Worm (Caenorhabditis elegans): ENCODE data around the gene nhr-153.

- TF ChIP-seq lsy-2 (tag; optimal IDR thresholded peaks at IDR 0.05) = no peak
- TF ChIP-seq ces-1 (GFP tag; optimal IDR thresholded peaks at IDR 0.05) = no peak
- TF ChIP-seq nhr-237 (tag; optimal IDR thresholded peaks at IDR 0.05) = no peak
- TF ChIP-seq snpc-4 (tag; optimal IDR thresholded peaks at IDR 0.05) = no peak
Observed at ce11 chrV:12086934-12087333, 17.1 kb upstream of the nhr-153 start, which contains the start of gene gana-1.
